Fruit fly (Drosophila melanogaster): ENCODE data around the gene Stam.

The Stam gene

dm6 chr2L:10850320-10850990, 7.9 kb upstream of the Stam start, which contains the start of gene porin (continued):
- TF ChIP-seq CG9797 (GFP tag; optimal IDR thresholded peaks at IDR 0.05): peak; percentile 94
- TF ChIP-seq Med (GFP tag): peak; percentile 86
- TF ChIP-seq Lhr (GFP tag; optimal IDR thresholded peaks at IDR 0.05): peak; percentile 84
- no peak for TF ChIP-seq CG9609 (GFP tag; optimal IDR thresholded peaks at IDR 0.05)
- peak; percentile 48 for TF ChIP-seq phol (tag; optimal IDR thresholded peaks at IDR 0.05)
- peak; percentile 19 for TF ChIP-seq Spps (tag; optimal IDR thresholded peaks at IDR 0.05)
- TF ChIP-seq CG33213 (GFP tag; optimal IDR thresholded peaks at IDR 0.05): peak; percentile 57
- TF ChIP-seq amos (GFP tag; IDR thresholded peaks at IDR 0.05; ENCODE audit: partially characterized antibody): peak; percentile 29; the same call in 1 of the 2 replicates
- TF ChIP-seq gcm2 (GFP tag; optimal IDR thresholded peaks at IDR 0.05): no peak
- TF ChIP-seq sqz (GFP tag; optimal IDR thresholded peaks at IDR 0.05): no peak
- no peak for TF ChIP-seq Fer3 (tag; optimal IDR thresholded peaks at IDR 0.05)
- TF ChIP-seq Sry-δ (GFP tag; optimal IDR thresholded peaks at IDR 0.05): peak; percentile 50
- peak; percentile 71 for TF ChIP-seq Dp (GFP tag; optimal IDR thresholded peaks at IDR 0.05)
- peak; percentile 11 for TF ChIP-seq CHES-1-like (GFP tag; optimal IDR thresholded peaks at IDR 0.05)
- TF ChIP-seq CG6689 (GFP tag; IDR thresholded peaks at IDR 0.05): no peak
- peak; percentile 6 for TF ChIP-seq CG12155 (GFP tag; optimal IDR thresholded peaks at IDR 0.05)
- TF ChIP-seq gfzf (GFP tag; optimal IDR thresholded peaks at IDR 0.05): peak; percentile 98
- TF ChIP-seq Hmr (GFP tag; optimal IDR thresholded peaks at IDR 0.05): peak; percentile 62
- TF ChIP-seq CG10209 (GFP tag; optimal IDR thresholded peaks at IDR 0.05): no peak
- no peak for TF ChIP-seq Bdp1 (GFP tag; optimal IDR thresholded peaks at IDR 0.05)
- TF ChIP-seq CG2116 (GFP tag; optimal IDR thresholded peaks at IDR 0.05): peak; percentile 59
- peak; percentile 84 for TF ChIP-seq CG1603 (tag; optimal IDR thresholded peaks at IDR 0.05)
- TF ChIP-seq lilli (GFP tag; optimal IDR thresholded peaks at IDR 0.05): peak; percentile 8
- no peak for TF ChIP-seq D (optimal IDR thresholded peaks at IDR 0.05)
- no peak for TF ChIP-seq D (GFP tag; optimal IDR thresholded peaks at IDR 0.05)
- no peak for TF ChIP-seq CG7271 (tag; optimal IDR thresholded peaks at IDR 0.05)
- TF ChIP-seq CG8924 (tag; optimal IDR thresholded peaks at IDR 0.05): peak; percentile 31
- TF ChIP-seq knrl (GFP tag; IDR thresholded peaks at IDR 0.05; ENCODE audit: partially characterized antibody): peak; percentile 12; the same call in 1 of the 3 replicates
- TF ChIP-seq dan (GFP tag; IDR thresholded peaks at IDR 0.05): no peak
- TF ChIP-seq CG13123 (GFP tag; optimal IDR thresholded peaks at IDR 0.05): no peak
- TF ChIP-seq E2f2 (GFP tag; IDR thresholded peaks at IDR 0.05): peak; percentile 71
- peak; percentile 30 for TF ChIP-seq CG10431 (GFP tag; optimal IDR thresholded peaks at IDR 0.05)
- no peak for TF ChIP-seq kay (GFP tag; optimal IDR thresholded peaks at IDR 0.05)
- no peak for TF ChIP-seq Ravus (GFP tag; IDR thresholded peaks at IDR 0.05)
- TF ChIP-seq Hr78 (GFP tag; optimal IDR thresholded peaks at IDR 0.05): peak in 1 of 2 experiments; percentile 5
- TF ChIP-seq Myb (GFP tag; optimal IDR thresholded peaks at IDR 0.05): peak; percentile 100
- no peak for TF ChIP-seq CG4730 (GFP tag; IDR thresholded peaks at IDR 0.05)
- TF ChIP-seq chif (GFP tag; optimal IDR thresholded peaks at IDR 0.05): no peak
- TF ChIP-seq Sry-β (GFP tag; optimal IDR thresholded peaks at IDR 0.05): no peak
- no peak for TF ChIP-seq luna (GFP tag; optimal IDR thresholded peaks at IDR 0.05)
- no peak for TF ChIP-seq crol (GFP tag; IDR thresholded peaks at IDR 0.05)
- peak; percentile 34; the same call in 1 of the 2 replicates for TF ChIP-seq chm (GFP tag; IDR thresholded peaks at IDR 0.05)
- TF ChIP-seq CG4424 (GFP tag; optimal IDR thresholded peaks at IDR 0.05): no peak
- no peak for TF ChIP-seq CG15011 (GFP tag; optimal IDR thresholded peaks at IDR 0.05)
- TF ChIP-seq CG34422 (GFP tag; IDR thresholded peaks at IDR 0.05): peak; percentile 67; the same call in 1 of the 3 replicates
- peak; percentile 81 for TF ChIP-seq CG15514 (GFP tag; optimal IDR thresholded peaks at IDR 0.05)
- peak; percentile 30 for TF ChIP-seq grn (GFP tag; optimal IDR thresholded peaks at IDR 0.05)
- no peak for TF ChIP-seq ftz-f1 (GFP tag; optimal IDR thresholded peaks at IDR 0.05)
- peak; percentile 83 for TF ChIP-seq CG9437 (GFP tag; optimal IDR thresholded peaks at IDR 0.05)
- no peak for TF ChIP-seq Hand (GFP tag; optimal IDR thresholded peaks at IDR 0.05)
